Worm (Caenorhabditis elegans): Measurements from ENCODE around the gene lin-8.

- no peak for TF ChIP-seq nhr-23 (tag; optimal IDR thresholded peaks at IDR 0.05)
- no peak for TF ChIP-seq unc-39 (tag; optimal IDR thresholded peaks at IDR 0.05)
- no peak for TF ChIP-seq nhr-77 (tag; optimal IDR thresholded peaks at IDR 0.05)
- TF ChIP-seq ztf-11 (tag; optimal IDR thresholded peaks at IDR 0.05): no peak
- no peak for TF ChIP-seq snpc-4 (tag; optimal IDR thresholded peaks at IDR 0.05)
- no peak for TF ChIP-seq R02D3.7 (tag; optimal IDR thresholded peaks at IDR 0.05)
- TF ChIP-seq hmg-11 (tag; optimal IDR thresholded peaks at IDR 0.05): no peak
- TF ChIP-seq jun-1 (tag; optimal IDR thresholded peaks at IDR 0.05): no peak
- no peak for TF ChIP-seq lin-39 (tag; optimal IDR thresholded peaks at IDR 0.05)
Observed at ce11 chrII:3078496-3078895, 21.9 kb downstream of the lin-8 start, which contains the start of gene copb-1.

All from whole organism, L3 larva.